Fruit fly (Drosophila melanogaster) whole organism, embryonic: Measurements from ENCODE around the gene CG4914.
A peak's percentile ranks its signal among the peaks of the same experiment; 100 is the strongest.

ENCODE experiments used
- Awh ChIP-seq: fragments of 200-800 bp; sonication (Bioruptor generic); IDR thresholded peaks from 2 replicates; pipeline ENCODE4, ENCODE4 v1.3.6; 2022; ENCODE audit warnings: missing biosample characterization, missing genetic modification characterization
- CG10209 ChIP-seq: fragments of 200-800 bp; sonication (Bioruptor generic); optimal IDR thresholded peaks from 3 replicates; lab custom pipeline; 2017; ENCODE audit warnings: missing biosample characterization, mild to moderate bottlenecking, missing genetic modification characterization, missing genetic modification reagents
- CG10431 ChIP-seq: fragments of 200-800 bp; sonication (Bioruptor generic); optimal IDR thresholded peaks from 3 replicates; lab custom pipeline; 2018; ENCODE audit warnings: missing biosample characterization, mild to moderate bottlenecking, missing genetic modification characterization
- CG10565 ChIP-seq: fragments of 200-800 bp; sonication (Bioruptor generic); optimal IDR thresholded peaks from 3 replicates; lab custom pipeline; 2016; ENCODE audit warnings: missing biosample characterization, mild to moderate bottlenecking, missing genetic modification characterization
- CG12659 ChIP-seq: fragments of 200-800 bp; sonication (Bioruptor generic); optimal IDR thresholded peaks from 3 replicates; lab custom pipeline; 2017; ENCODE audit warnings: mild to moderate bottlenecking, missing biosample characterization, missing genetic modification reagents, missing genetic modification characterization
- CG15601 ChIP-seq: fragments of 200-800 bp; sonication (Bioruptor generic); optimal IDR thresholded peaks from 3 replicates; lab custom pipeline; 2019; ENCODE audit warnings: missing biosample characterization, mild to moderate bottlenecking, missing genetic modification characterization, moderate library complexity
- CG17361 ChIP-seq: fragments of 200-800 bp; sonication (Bioruptor generic); IDR thresholded peaks from 3 replicates; pipeline ENCODE4 v1.3.6; 2022; ENCODE audit warnings: missing biosample characterization, missing genetic modification characterization
- CG4328 ChIP-seq: fragments of 200-800 bp; sonication (Bioruptor generic); optimal IDR thresholded peaks from 3 replicates; lab custom pipeline; 2017; ENCODE audit warnings: missing biosample characterization, missing genetic modification reagents, missing genetic modification characterization
- CG4730 ChIP-seq: fragments of 200-800 bp; sonication (Bioruptor generic); IDR thresholded peaks from 2 replicates; pipeline ENCODE4 v1.3.6; 2022; ENCODE audit warnings: missing biosample characterization, missing genetic modification characterization
- CG5180 ChIP-seq: fragments of 200-800 bp; sonication (Bioruptor generic); optimal IDR thresholded peaks from 3 replicates; lab custom pipeline; 2017; ENCODE audit warnings: missing biosample characterization, missing genetic modification characterization, mild to moderate bottlenecking, moderate library complexity, missing genetic modification reagents
- CG6683 ChIP-seq: fragments of 200-800 bp; sonication (Bioruptor generic); optimal IDR thresholded peaks from 2 replicates; lab custom pipeline; 2017; ENCODE audit warnings: missing biosample characterization, mild to moderate bottlenecking, missing genetic modification characterization, missing genetic modification reagents
- CG6813 ChIP-seq: fragments of 200-800 bp; sonication (Bioruptor generic); optimal IDR thresholded peaks from 2 replicates; lab custom pipeline; 2017; ENCODE audit warnings: missing biosample characterization, missing genetic modification characterization, mild to moderate bottlenecking, moderate library complexity, missing genetic modification reagents
- CG7372 ChIP-seq: fragments of 200-800 bp; sonication (Bioruptor generic); IDR thresholded peaks from 2 replicates; pipeline ENCODE4 v1.3.6; 2022; ENCODE audit warnings: missing biosample characterization, missing genetic modification characterization
- Camta ChIP-seq: fragments of 200-800 bp; sonication (Bioruptor generic); optimal IDR thresholded peaks from 2 replicates; lab custom pipeline; 2016; ENCODE audit warnings: missing biosample characterization, missing genetic modification characterization
- Drgx ChIP-seq: fragments of 200-800 bp; sonication (Bioruptor generic); IDR thresholded peaks from 2 replicates; pipeline ENCODE4 v1.3.6; 2022; ENCODE audit warnings: missing biosample characterization, missing genetic modification characterization
- Gug ChIP-seq: fragments of 200-800 bp; sonication (Bioruptor generic); IDR thresholded peaks from 4 replicates; pipeline ENCODE4 v1.3.6; 2022; ENCODE audit warnings: missing biosample characterization, missing genetic modification characterization
- HLH4C ChIP-seq: fragments of 200-800 bp; sonication (Bioruptor generic); IDR thresholded peaks from 3 replicates; pipeline ENCODE4 v1.3.6; 2022; ENCODE audit warnings: missing biosample characterization, missing genetic modification characterization; ENCODE audit not compliant: partially characterized antibody
- HmgZ ChIP-seq: fragments of 200-800 bp; sonication (Bioruptor generic); optimal IDR thresholded peaks from 2 replicates; lab custom pipeline; 2018; ENCODE audit warnings: missing biosample characterization, mild to moderate bottlenecking, missing genetic modification characterization
- Lhr ChIP-seq: fragments of 200-800 bp; sonication (Bioruptor generic); optimal IDR thresholded peaks from 3 replicates; lab custom pipeline; 2017; ENCODE audit warnings: mild to moderate bottlenecking, missing biosample characterization, missing genetic modification reagents, missing genetic modification characterization
- Lim3 ChIP-seq: fragments of 200-800 bp; sonication (Bioruptor generic); IDR thresholded peaks from 2 replicates; pipeline ENCODE4 v1.3.6; 2022; ENCODE audit warnings: missing biosample characterization, missing genetic modification characterization
- MBD-R2 ChIP-seq: fragments of 200-800 bp; sonication (Bioruptor generic); IDR thresholded peaks from 2 replicates; pipeline ENCODE4 v1.3.6; 2022; ENCODE audit warnings: missing biosample characterization, missing genetic modification characterization
- NK7.1 ChIP-seq: fragments of 200-800 bp; sonication (Bioruptor generic); optimal IDR thresholded peaks from 3 replicates; lab custom pipeline; 2016; ENCODE audit warnings: missing biosample characterization, missing genetic modification characterization
- Nf-YA ChIP-seq: fragments of 200-800 bp; sonication (Bioruptor generic); IDR thresholded peaks from 2 replicates; pipeline ENCODE4 v1.3.6; 2022; ENCODE audit warnings: missing biosample characterization, missing genetic modification characterization
- Nf-YC ChIP-seq: fragments of 200-800 bp; optimal IDR thresholded peaks from 3 replicates; lab custom pipeline; 2019; ENCODE audit warnings: missing biosample characterization, mild to moderate bottlenecking, missing genetic modification characterization, moderate library complexity
- NfI ChIP-seq: fragments of 200-800 bp; sonication (Bioruptor generic); optimal IDR thresholded peaks from 3 replicates; lab custom pipeline; 2018; ENCODE audit warnings: missing biosample characterization, mild to moderate bottlenecking, missing genetic modification characterization, moderate library complexity
- Sox102F ChIP-seq: fragments of 200-800 bp; sonication (Bioruptor generic); optimal IDR thresholded peaks from 2 replicates; lab custom pipeline; 2018; ENCODE audit warnings: missing biosample characterization, mild to moderate bottlenecking, missing genetic modification characterization, moderate library complexity
- Tbp ChIP-seq: fragments of >200 bp; optimal IDR thresholded peaks from 2 replicates; lab custom pipeline; 2018; ENCODE audit warnings: missing biosample characterization, missing genetic modification characterization
- cato ChIP-seq: fragments of 200-800 bp; sonication (Bioruptor generic); optimal IDR thresholded peaks from 2 replicates; lab custom pipeline; 2016; ENCODE audit warnings: missing biosample characterization, missing genetic modification characterization, borderline replicate concordance
- crol ChIP-seq: fragments of 200-800 bp; sonication (Bioruptor generic); IDR thresholded peaks from 2 replicates; pipeline ENCODE4 v1.3.6; 2022; ENCODE audit warnings: missing biosample characterization, missing genetic modification characterization
- knrl ChIP-seq: fragments of 200-800 bp; sonication (Bioruptor generic); IDR thresholded peaks from 3 replicates; pipeline ENCODE4 v1.3.6; 2022; ENCODE audit warnings: missing biosample characterization, missing genetic modification characterization; ENCODE audit not compliant: partially characterized antibody
- lab ChIP-seq: fragments of 200-800 bp; sonication (Bioruptor generic); optimal IDR thresholded peaks from 3 replicates; lab custom pipeline; 2017; ENCODE audit warnings: missing biosample characterization, missing genetic modification characterization, mild to moderate bottlenecking, moderate library complexity, missing genetic modification reagents
- lola ChIP-seq, 3 experiments: fragments of >200 bp in 2 of 3; fragments of 200-800 bp in 1 of 3; sonication (Bioruptor generic) in 1 of 3; optimal IDR thresholded peaks; 2 replicates each; lab custom pipeline; 2017 to 2019; ENCODE audit warnings: missing biosample characterization in 3 of 3, missing genetic modification characterization in 3 of 3, mild to moderate bottlenecking in 1 of 3, moderate library complexity in 1 of 3
- maf-S ChIP-seq: fragments of 200-800 bp; sonication (Bioruptor generic); optimal IDR thresholded peaks from 2 replicates; lab custom pipeline; 2016; ENCODE audit warnings: missing biosample characterization, missing genetic modification characterization
- nau ChIP-seq: fragments of 200-800 bp; sonication (Bioruptor generic); optimal IDR thresholded peaks from 3 replicates; lab custom pipeline; 2017; ENCODE audit warnings: missing biosample characterization, mild to moderate bottlenecking, missing genetic modification characterization, missing genetic modification reagents
- otp ChIP-seq: fragments of 200-800 bp; sonication (Bioruptor generic); IDR thresholded peaks from 3 replicates; pipeline ENCODE4, ENCODE4 v1.3.6; 2022; ENCODE audit warnings: missing biosample characterization, missing genetic modification characterization
- pita ChIP-seq: fragments of 200-800 bp; sonication (Bioruptor generic); optimal IDR thresholded peaks from 2 replicates; lab custom pipeline; 2017; ENCODE audit warnings: missing biosample characterization, mild to moderate bottlenecking, missing genetic modification characterization
- pnt ChIP-seq: fragments of 200-800 bp; sonication (Bioruptor generic); optimal IDR thresholded peaks from 3 replicates; lab custom pipeline; 2016; ENCODE audit warnings: missing biosample characterization, missing genetic modification characterization
- ranshi ChIP-seq: fragments of 200-800 bp; sonication (Bioruptor generic); IDR thresholded peaks from 2 replicates; pipeline ENCODE4 v1.3.6; 2022; ENCODE audit warnings: missing biosample characterization, missing genetic modification characterization
- repo ChIP-seq: fragments of 200-800 bp; sonication (Bioruptor generic); optimal IDR thresholded peaks from 2 replicates; lab custom pipeline; 2016; ENCODE audit warnings: missing biosample characterization, missing genetic modification characterization
- sim ChIP-seq: fragments of 200-800 bp; sonication (Bioruptor generic); IDR thresholded peaks from 2 replicates; pipeline ENCODE4 v1.3.6; 2022; ENCODE audit warnings: missing biosample characterization, missing genetic modification characterization
- slbo ChIP-seq: fragments of 200-800 bp; sonication (Bioruptor generic); IDR thresholded peaks from 2 replicates; pipeline ENCODE4 v1.3.6; 2022; ENCODE audit warnings: missing biosample characterization, missing genetic modification characterization
- sug ChIP-seq: fragments of 200-800 bp; optimal IDR thresholded peaks from 2 replicates; lab custom pipeline; 2019; ENCODE audit warnings: missing biosample characterization, mild to moderate bottlenecking, missing genetic modification characterization, moderate library complexity
- tin ChIP-seq: fragments of 200-800 bp; sonication (Bioruptor generic); optimal IDR thresholded peaks from 3 replicates; lab custom pipeline; 2016; ENCODE audit warnings: missing biosample characterization, missing genetic modification characterization
- trem ChIP-seq: fragments of 200-800 bp; optimal IDR thresholded peaks from 3 replicates; lab custom pipeline; 2019; ENCODE audit warnings: missing biosample characterization, mild to moderate bottlenecking, missing genetic modification characterization, moderate library complexity
- trh ChIP-seq: fragments of 200-800 bp; sonication (Bioruptor generic); optimal IDR thresholded peaks from 2 replicates; lab custom pipeline; 2016; ENCODE audit warnings: missing biosample characterization, missing genetic modification characterization
- tx ChIP-seq: fragments of 200-800 bp; sonication (Bioruptor generic); optimal IDR thresholded peaks from 2 replicates; lab custom pipeline; 2016; ENCODE audit warnings: missing biosample characterization, missing genetic modification characterization
- wdn ChIP-seq: fragments of 200-800 bp; sonication (Bioruptor generic); IDR thresholded peaks from 2 replicates; pipeline ENCODE4 v1.3.6; 2022; ENCODE audit warnings: missing biosample characterization, missing genetic modification characterization
- zfh1 ChIP-seq: fragments of 200-800 bp; sonication (Bioruptor generic); IDR thresholded peaks from 3 replicates; pipeline ENCODE4 v1.3.6; 2022; ENCODE audit warnings: missing biosample characterization, missing genetic modification characterization
- zfh2 ChIP-seq: fragments of 200-800 bp; sonication (Bioruptor generic); optimal IDR thresholded peaks from 2 replicates; lab custom pipeline; 2016; ENCODE audit warnings: missing biosample characterization, missing genetic modification characterization

The CG4914 gene

dm6 chr3L:14678097-14678679 lies at the start of gene CG4914 (continued):
- TF ChIP-seq CG4730 (GFP tag; lab: Robert Waterston, UW) (peak; percentile 54), CG17361 (GFP tag; lab: Robert Waterston, UW) (peak; percentile 97), trh (peak; percentile 66), CG12659 (peak; percentile 67), CG6813 (peak; percentile 56), Drgx (GFP tag; lab: Robert Waterston, UW) (peak; percentile 54; the same call in 1 of the 2 replicates), CG4328 (GFP tag; lab: Kevin White, UChicago) (no peak), Awh (GFP tag; lab: Robert Waterston, UW) (peak; percentile 77; the same call in 1 of the 2 replicates), MBD-R2 (peak; percentile 25; the same call in 1 of the 2 replicates), otp (GFP tag; lab: Robert Waterston, UW) (0 out of 3 replicates have a peak, but pooled peaks have one; percentile 46), Nf-YC (tag; lab: Kevin White, UChicago) (no peak), sug (tag; lab: Kevin White, UChicago) (no peak), CG7372 (GFP tag; lab: Robert Waterston, UW) (0 out of 2 replicates have a peak, but pooled peaks have one; percentile 22), Nf-YA (GFP tag; lab: Robert Waterston, UW) (0 out of 2 replicates have a peak, but pooled peaks have one; percentile 32), sim (GFP tag; lab: Robert Waterston, UW) (0 out of 2 replicates have a peak, but pooled peaks have one; percentile 12), nau (GFP tag; lab: Kevin White, UChicago) (peak; percentile 49), tx (no peak), cato (peak; percentile 45), HLH4C (GFP tag; lab: Robert Waterston, UW) (no peak), ranshi (GFP tag; lab: Robert Waterston, UW) (peak; percentile 26; the same call in 1 of the 2 replicates), knrl (GFP tag; lab: Robert Waterston, UW) (no peak), crol (no peak), maf-S (GFP tag; lab: Kevin White, UChicago) (no peak), Lhr (GFP tag; lab: Kevin White, UChicago) (peak; percentile 66), CG15601 (tag; lab: Kevin White, UChicago) (peak; percentile 90), CG10431 (GFP tag; lab: Kevin White, UChicago) (peak; percentile 50), NfI (GFP tag; lab: Kevin White, UChicago) (peak; percentile 55), tin (peak; percentile 72), NK7.1 (GFP tag; lab: Kevin White, UChicago) (no peak), trem (tag; lab: Kevin White, UChicago) (peak; percentile 80), repo (GFP tag; lab: Kevin White, UChicago) (no peak), pita (GFP tag; lab: Kevin White, UChicago) (no peak), Tbp (GFP tag; lab: Kevin White, UChicago) (no peak), Sox102F (GFP tag; lab: Kevin White, UChicago) (peak; percentile 88), lab (peak; percentile 74), CG5180 (peak; percentile 31), CG10209 (GFP tag; lab: Kevin White, UChicago) (peak; percentile 79), CG6683 (GFP tag; lab: Kevin White, UChicago) (peak; percentile 34), Camta (peak; percentile 52), slbo (peak; percentile 54), zfh1 (GFP tag; lab: Robert Waterston, UW) (peak; percentile 79), HmgZ (tag; lab: Kevin White, UChicago) (peak; percentile 15), lola (GFP tag; optimal IDR thresholded peaks at IDR 0.05; lab: Kevin White, UChicago) (peak in 1 of 3 experiments; percentile 96), zfh2 (GFP tag; lab: Kevin White, UChicago) (no peak), wdn (no peak), CG10565 (GFP tag; lab: Kevin White, UChicago) (no peak), Gug (GFP tag; lab: Robert Waterston, UW) (peak; percentile 39; the same call in 2 of the 4 replicates), pnt (GFP tag; lab: Kevin White, UChicago) (no peak), Lim3 (GFP tag; lab: Robert Waterston, UW) (no peak)
